In genomic region chr2L:6667719-6668325, dm6 we compare ENCODE assay signal across 1 fruit fly cellular context.
A peak's percentile ranks its signal among the peaks of the same experiment; 100 is the strongest.
TF ChIP-seq lines count a peak whose summit lies in the region.

Gene Galt, minus strand, starts transcription at chr2L:6668033.

TF ChIP-seq in whole organism, embryonic, 481 proteins besides CTCF, POLR2A, EP300 and RAD21 (continued from another document and continues in another):
- TF ChIP-seq al (GFP tag; IDR thresholded peaks at IDR 0.05; lab: Robert Waterston, UW): no peak
- TF ChIP-seq CG12236 (GFP tag; optimal IDR thresholded peaks at IDR 0.05; lab: Kevin White, UChicago): no peak
- no peak for TF ChIP-seq CG10565 (GFP tag; optimal IDR thresholded peaks at IDR 0.05; lab: Kevin White, UChicago)
- no peak for TF ChIP-seq CG12071 (GFP tag; optimal IDR thresholded peaks at IDR 0.05; lab: Kevin White, UChicago)
- peak; percentile 26 for TF ChIP-seq tap (tag; optimal IDR thresholded peaks at IDR 0.05; lab: Kevin White, UChicago)
- TF ChIP-seq Lim3 (GFP tag; IDR thresholded peaks at IDR 0.05; lab: Robert Waterston, UW): no peak
- no peak for TF ChIP-seq hth (optimal IDR thresholded peaks at IDR 0.05; lab: Kevin White, UChicago)
- TF ChIP-seq CG2712 (tag; optimal IDR thresholded peaks at IDR 0.05; lab: Kevin White, UChicago): peak; percentile 69
- TF ChIP-seq Vsx1 (GFP tag; optimal IDR thresholded peaks at IDR 0.05; lab: Kevin White, UChicago): no peak
- no peak for TF ChIP-seq ewg (GFP tag; optimal IDR thresholded peaks at IDR 0.05; lab: Kevin White, UChicago)
- TF ChIP-seq luna (GFP tag; optimal IDR thresholded peaks at IDR 0.05; lab: Kevin White, UChicago): no peak
- no peak for TF ChIP-seq CG14014 (GFP tag; IDR thresholded peaks at IDR 0.05; lab: Robert Waterston, UW)
- no peak for TF ChIP-seq CG18764 (GFP tag; optimal IDR thresholded peaks at IDR 0.05; lab: Kevin White, UChicago)
- TF ChIP-seq so (GFP tag; IDR thresholded peaks at IDR 0.05; lab: Robert Waterston, UW): no peak
- peak; percentile 49; the same call in 1 of the 2 replicates for TF ChIP-seq CG17328 (GFP tag; IDR thresholded peaks at IDR 0.05; lab: Robert Waterston, UW)
- peak; percentile 37 for TF ChIP-seq Deaf1 (tag; optimal IDR thresholded peaks at IDR 0.05; lab: Kevin White, UChicago)
- TF ChIP-seq Side (GFP tag; optimal IDR thresholded peaks at IDR 0.05; lab: Kevin White, UChicago): no peak
- peak; percentile 2 for TF ChIP-seq CG2875 (GFP tag; optimal IDR thresholded peaks at IDR 0.05; lab: Kevin White, UChicago)
- TF ChIP-seq fru (optimal IDR thresholded peaks at IDR 0.05; lab: Kevin White, UChicago): no peak
- peak; percentile 8 for TF ChIP-seq CG30403 (GFP tag; optimal IDR thresholded peaks at IDR 0.05; lab: Kevin White, UChicago)
- no peak for TF ChIP-seq lmd (GFP tag; IDR thresholded peaks at IDR 0.05; lab: Robert Waterston, UW)
- TF ChIP-seq CG2678 (tag; optimal IDR thresholded peaks at IDR 0.05; lab: Kevin White, UChicago): no peak
- TF ChIP-seq B-H2 (GFP tag; optimal IDR thresholded peaks at IDR 0.05; lab: Kevin White, UChicago): peak; percentile 44
- no peak; the same call in 1 of the 2 replicates for TF ChIP-seq stc (GFP tag; IDR thresholded peaks at IDR 0.05; lab: Robert Waterston, UW)
- TF ChIP-seq Opbp (GFP tag; IDR thresholded peaks at IDR 0.05; lab: Robert Waterston, UW; ENCODE audit: partially characterized antibody): peak; percentile 62; the same call in 2 of the 3 replicates
- no peak for TF ChIP-seq p53 (GFP tag; optimal IDR thresholded peaks at IDR 0.05; lab: Kevin White, UChicago)
- no peak for TF ChIP-seq Spps (tag; optimal IDR thresholded peaks at IDR 0.05; lab: Kevin White, UChicago)
- TF ChIP-seq C15 (GFP tag; IDR thresholded peaks at IDR 0.05; lab: Robert Waterston, UW): no peak
- TF ChIP-seq CG4707 (GFP tag; optimal IDR thresholded peaks at IDR 0.05; lab: Kevin White, UChicago): peak; percentile 2
- no peak for TF ChIP-seq gsb (GFP tag; IDR thresholded peaks at IDR 0.05; lab: Robert Waterston, UW)
- peak; percentile 30 for TF ChIP-seq Max (GFP tag; optimal IDR thresholded peaks at IDR 0.05; lab: Kevin White, UChicago)
- TF ChIP-seq Jarid2 (GFP tag; optimal IDR thresholded peaks at IDR 0.05; lab: Kevin White, UChicago): peak; percentile 18
- peak in 1 of 2 experiments; percentile 24 for TF ChIP-seq Eip74EF (GFP tag; optimal IDR thresholded peaks at IDR 0.05; lab: Kevin White, UChicago)
- TF ChIP-seq CG16815 (GFP tag; optimal IDR thresholded peaks at IDR 0.05; lab: Kevin White, UChicago): no peak
- peak; percentile 50 for TF ChIP-seq grau (tag; optimal IDR thresholded peaks at IDR 0.05; lab: Kevin White, UChicago)
- TF ChIP-seq yki (optimal IDR thresholded peaks at IDR 0.05; lab: Kevin White, UChicago): no peak
- no peak for TF ChIP-seq sr (GFP tag; IDR thresholded peaks at IDR 0.05; lab: Robert Waterston, UW)
- TF ChIP-seq knrl (GFP tag; IDR thresholded peaks at IDR 0.05; lab: Robert Waterston, UW; ENCODE audit: partially characterized antibody): peak; percentile 54; the same call in 2 of the 3 replicates
- no peak for TF ChIP-seq CG1832 (GFP tag; optimal IDR thresholded peaks at IDR 0.05; lab: Kevin White, UChicago)
- no peak for TF ChIP-seq peb (GFP tag; IDR thresholded peaks at IDR 0.05; lab: Robert Waterston, UW)
- no peak for TF ChIP-seq fu2 (GFP tag; optimal IDR thresholded peaks at IDR 0.05; lab: Kevin White, UChicago)
- peak; percentile 47 for TF ChIP-seq CrebB (tag; optimal IDR thresholded peaks at IDR 0.05; lab: Kevin White, UChicago)
- no peak for TF ChIP-seq esg (GFP tag; conservative IDR thresholded peaks at IDR 0.05; lab: Robert Waterston, UW)
- TF ChIP-seq CG8924 (tag; optimal IDR thresholded peaks at IDR 0.05; lab: Kevin White, UChicago): peak; percentile 69
- peak; percentile 52; the same call in 1 of the 2 replicates for TF ChIP-seq inv (GFP tag; IDR thresholded peaks at IDR 0.05; lab: Robert Waterston, UW; ENCODE audit: partially characterized antibody)
- no peak for TF ChIP-seq CG4854 (GFP tag; optimal IDR thresholded peaks at IDR 0.05; lab: Kevin White, UChicago)
- peak; percentile 31 for TF ChIP-seq ERR (GFP tag; optimal IDR thresholded peaks at IDR 0.05; lab: Kevin White, UChicago)
- TF ChIP-seq trem (tag; optimal IDR thresholded peaks at IDR 0.05; lab: Kevin White, UChicago): peak; percentile 19
- TF ChIP-seq Gug (GFP tag; IDR thresholded peaks at IDR 0.05; lab: Robert Waterston, UW): no peak
- no peak for TF ChIP-seq CG11560 (tag; IDR thresholded peaks at IDR 0.05; lab: Robert Waterston, UW)
- no peak for TF ChIP-seq CG12744 (GFP tag; optimal IDR thresholded peaks at IDR 0.05; lab: Kevin White, UChicago)
- TF ChIP-seq CG6791 (GFP tag; IDR thresholded peaks at IDR 0.05; lab: Robert Waterston, UW; ENCODE audit: partially characterized antibody): peak; percentile 70; the same call in 2 of the 3 replicates
- peak; percentile 65 for TF ChIP-seq cg (GFP tag; optimal IDR thresholded peaks at IDR 0.05; lab: Kevin White, UChicago)
- peak; percentile 46 for TF ChIP-seq CG12659 (GFP tag; optimal IDR thresholded peaks at IDR 0.05; lab: Kevin White, UChicago)
- no peak for TF ChIP-seq pan (optimal IDR thresholded peaks at IDR 0.05; lab: Kevin White, UChicago)
- peak in 1 of 2 experiments; percentile 29 for TF ChIP-seq pan (GFP tag; optimal IDR thresholded peaks at IDR 0.05 in 1 of 2, IDR thresholded peaks at IDR 0.05 in 1 of 2)
- no peak for TF ChIP-seq CG7745 (tag; optimal IDR thresholded peaks at IDR 0.05; lab: Kevin White, UChicago)
- no peak for TF ChIP-seq CG11398 (GFP tag; optimal IDR thresholded peaks at IDR 0.05; lab: Kevin White, UChicago)
- TF ChIP-seq ttk (GFP tag; IDR thresholded peaks at IDR 0.05; lab: Robert Waterston, UW): no peak
- TF ChIP-seq pho (GFP tag; optimal IDR thresholded peaks at IDR 0.05; lab: Kevin White, UChicago): no peak
- TF ChIP-seq Hsf (GFP tag; optimal IDR thresholded peaks at IDR 0.05; lab: Kevin White, UChicago): no peak
- peak; percentile 18 for TF ChIP-seq az2 (GFP tag; optimal IDR thresholded peaks at IDR 0.05; lab: Kevin White, UChicago)
- peak; percentile 47 for TF ChIP-seq nom (GFP tag; optimal IDR thresholded peaks at IDR 0.05; lab: Kevin White, UChicago)
- peak; percentile 39 for TF ChIP-seq wek (GFP tag; optimal IDR thresholded peaks at IDR 0.05; lab: Kevin White, UChicago)
- no peak for TF ChIP-seq CG12219 (GFP tag; optimal IDR thresholded peaks at IDR 0.05; lab: Kevin White, UChicago)
- TF ChIP-seq pnt (GFP tag; optimal IDR thresholded peaks at IDR 0.05; lab: Kevin White, UChicago): no peak
- no peak for TF ChIP-seq run (tag; optimal IDR thresholded peaks at IDR 0.05; lab: Kevin White, UChicago)
- TF ChIP-seq Fer2 (tag; optimal IDR thresholded peaks at IDR 0.05; lab: Kevin White, UChicago): no peak
- TF ChIP-seq CG4360 (GFP tag; IDR thresholded peaks at IDR 0.05; lab: Robert Waterston, UW): 0 out of 2 replicates have a peak, but pooled peaks have one; percentile 16
- TF ChIP-seq sisA (GFP tag; IDR thresholded peaks at IDR 0.05; lab: Robert Waterston, UW): no peak
- TF ChIP-seq CG18599 (GFP tag; optimal IDR thresholded peaks at IDR 0.05; lab: Kevin White, UChicago): peak; percentile 21
- TF ChIP-seq Sox100B (GFP tag; optimal IDR thresholded peaks at IDR 0.05; lab: Kevin White, UChicago): no peak
- TF ChIP-seq CG3281 (GFP tag; optimal IDR thresholded peaks at IDR 0.05; lab: Kevin White, UChicago): peak; percentile 44
- no peak for TF ChIP-seq ase (GFP tag; IDR thresholded peaks at IDR 0.05; lab: Robert Waterston, UW)
- no peak for TF ChIP-seq corto (GFP tag; optimal IDR thresholded peaks at IDR 0.05; lab: Kevin White, UChicago)
- TF ChIP-seq Lhr (GFP tag; optimal IDR thresholded peaks at IDR 0.05; lab: Kevin White, UChicago): peak; percentile 5
- TF ChIP-seq CG10543 (GFP tag; optimal IDR thresholded peaks at IDR 0.05; lab: Kevin White, UChicago): peak; percentile 78
- peak; percentile 43 for TF ChIP-seq odd (GFP tag; optimal IDR thresholded peaks at IDR 0.05; lab: Kevin White, UChicago)
- no peak for TF ChIP-seq Hey (tag; optimal IDR thresholded peaks at IDR 0.05; lab: Kevin White, UChicago)
- peak; percentile 51 for TF ChIP-seq CG9727 (GFP tag; optimal IDR thresholded peaks at IDR 0.05; lab: Kevin White, UChicago)
- TF ChIP-seq CG1529 (GFP tag; optimal IDR thresholded peaks at IDR 0.05; lab: Kevin White, UChicago): no peak
- no peak for TF ChIP-seq Dfd (GFP tag; optimal IDR thresholded peaks at IDR 0.05; lab: Kevin White, UChicago)
- peak; percentile 51; the same call in 1 of the 2 replicates for TF ChIP-seq vvl (GFP tag; IDR thresholded peaks at IDR 0.05; lab: Robert Waterston, UW)
- peak; percentile 79 for TF ChIP-seq sug (tag; optimal IDR thresholded peaks at IDR 0.05; lab: Kevin White, UChicago)
- TF ChIP-seq Fer3 (tag; optimal IDR thresholded peaks at IDR 0.05; lab: Kevin White, UChicago): peak; percentile 2
- no peak for TF ChIP-seq CG7786 (GFP tag; optimal IDR thresholded peaks at IDR 0.05; lab: Kevin White, UChicago)
- no peak for TF ChIP-seq Blimp-1 (GFP tag; optimal IDR thresholded peaks at IDR 0.05; lab: Kevin White, UChicago)
- TF ChIP-seq CG13287 (GFP tag; IDR thresholded peaks at IDR 0.05; lab: Robert Waterston, UW; ENCODE audit: partially characterized antibody): peak; percentile 81
- peak; percentile 47 for TF ChIP-seq CG9932 (GFP tag; IDR thresholded peaks at IDR 0.05; lab: Robert Waterston, UW)
- no peak for TF ChIP-seq trh (GFP tag; optimal IDR thresholded peaks at IDR 0.05; lab: Kevin White, UChicago)
- TF ChIP-seq CG14965 (GFP tag; optimal IDR thresholded peaks at IDR 0.05; lab: Kevin White, UChicago; ENCODE audit: borderline replicate concordance): no peak
- TF ChIP-seq grn (GFP tag; optimal IDR thresholded peaks at IDR 0.05; lab: Kevin White, UChicago): peak; percentile 93
- TF ChIP-seq eyg (GFP tag; optimal IDR thresholded peaks at IDR 0.05; lab: Kevin White, UChicago): no peak
- TF ChIP-seq Poxn (GFP tag; IDR thresholded peaks at IDR 0.05; lab: Robert Waterston, UW): no peak
- no peak for TF ChIP-seq CG17912 (GFP tag; optimal IDR thresholded peaks at IDR 0.05; lab: Kevin White, UChicago)
- no peak for TF ChIP-seq prd (optimal IDR thresholded peaks at IDR 0.05; lab: Kevin White, UChicago)
- TF ChIP-seq prd (GFP tag; IDR thresholded peaks at IDR 0.05; lab: Robert Waterston, UW): 0 out of 3 replicates have a peak, but pooled peaks have one; percentile 36
- no peak for TF ChIP-seq E2f1 (GFP tag; IDR thresholded peaks at IDR 0.05; lab: Robert Waterston, UW)
- peak; percentile 52; the same call in 1 of the 2 replicates for TF ChIP-seq slbo (GFP tag; IDR thresholded peaks at IDR 0.05; lab: Robert Waterston, UW)
- TF ChIP-seq Nf-YC (tag; optimal IDR thresholded peaks at IDR 0.05; lab: Kevin White, UChicago): no peak
- TF ChIP-seq CG11085 (GFP tag; IDR thresholded peaks at IDR 0.05; lab: Robert Waterston, UW): no peak
- peak; percentile 66 for TF ChIP-seq Hmr (GFP tag; optimal IDR thresholded peaks at IDR 0.05; lab: Kevin White, UChicago)
- TF ChIP-seq CG16863 (GFP tag; optimal IDR thresholded peaks at IDR 0.05; lab: Kevin White, UChicago): no peak
- no peak for TF ChIP-seq da (GFP tag; optimal IDR thresholded peaks at IDR 0.05; lab: Kevin White, UChicago)
- peak; percentile 90 for TF ChIP-seq sens (GFP tag; lab: Kevin White, UChicago)
- peak; percentile 82 for TF ChIP-seq Ets65A (GFP tag; lab: Kevin White, UChicago)
- no peak for TF ChIP-seq hkb (optimal IDR thresholded peaks at IDR 0.05; lab: Kevin White, UChicago)
- peak; percentile 30 for TF ChIP-seq hkb (GFP tag; IDR thresholded peaks at IDR 0.05; lab: Robert Waterston, UW)
- no peak for TF ChIP-seq CG1792 (GFP tag; optimal IDR thresholded peaks at IDR 0.05; lab: Kevin White, UChicago)
- peak; percentile 56 for TF ChIP-seq CG18262 (tag; optimal IDR thresholded peaks at IDR 0.05; lab: Kevin White, UChicago)
- no peak for TF ChIP-seq gce (GFP tag; IDR thresholded peaks at IDR 0.05; lab: Robert Waterston, UW)
- no peak for TF ChIP-seq CG17612 (GFP tag; IDR thresholded peaks at IDR 0.05; lab: Robert Waterston, UW)
- peak; percentile 66 for TF ChIP-seq CG10267 (tag; optimal IDR thresholded peaks at IDR 0.05; lab: Kevin White, UChicago)
- TF ChIP-seq row (GFP tag; IDR thresholded peaks at IDR 0.05; lab: Robert Waterston, UW): peak; percentile 78
- TF ChIP-seq CG4820 (GFP tag; optimal IDR thresholded peaks at IDR 0.05; lab: Kevin White, UChicago): no peak
- no peak for TF ChIP-seq scrt (GFP tag; optimal IDR thresholded peaks at IDR 0.05; lab: Kevin White, UChicago)
- TF ChIP-seq CG18619 (GFP tag; optimal IDR thresholded peaks at IDR 0.05; lab: Kevin White, UChicago): no peak
- no peak for TF ChIP-seq Usf (GFP tag; optimal IDR thresholded peaks at IDR 0.05; lab: Kevin White, UChicago)
- TF ChIP-seq exex (tag; optimal IDR thresholded peaks at IDR 0.05; lab: Kevin White, UChicago): peak; percentile 66
- TF ChIP-seq Taf1 (GFP tag; IDR thresholded peaks at IDR 0.05; lab: Robert Waterston, UW): no peak
- TF ChIP-seq dysf (GFP tag; IDR thresholded peaks at IDR 0.05; lab: Robert Waterston, UW): peak; percentile 24; the same call in 1 of the 3 replicates
- no peak for TF ChIP-seq br (optimal IDR thresholded peaks at IDR 0.05; lab: Kevin White, UChicago)
- no peak for TF ChIP-seq pum (GFP tag; optimal IDR thresholded peaks at IDR 0.05; lab: Kevin White, UChicago)
- TF ChIP-seq CG31388 (GFP tag; optimal IDR thresholded peaks at IDR 0.05; lab: Kevin White, UChicago): no peak
- TF ChIP-seq CG15696 (tag; optimal IDR thresholded peaks at IDR 0.05; lab: Kevin White, UChicago): peak; percentile 36
- TF ChIP-seq Atf6 (GFP tag; IDR thresholded peaks at IDR 0.05; lab: Robert Waterston, UW): no peak
- TF ChIP-seq jigr1 (GFP tag; IDR thresholded peaks at IDR 0.05; lab: Robert Waterston, UW): no peak
- TF ChIP-seq sob (GFP tag; IDR thresholded peaks at IDR 0.05; lab: Robert Waterston, UW): peak; percentile 59; the same call in 1 of the 2 replicates
- no peak for TF ChIP-seq CkIIα-i1 (GFP tag; IDR thresholded peaks at IDR 0.05; lab: Robert Waterston, UW)
- no peak for TF ChIP-seq CG6175 (GFP tag; IDR thresholded peaks at IDR 0.05; lab: Robert Waterston, UW)
- TF ChIP-seq MTF-1 (GFP tag; optimal IDR thresholded peaks at IDR 0.05; lab: Kevin White, UChicago; ENCODE audit: borderline replicate concordance): no peak
- TF ChIP-seq Nf-YA (GFP tag; IDR thresholded peaks at IDR 0.05; lab: Robert Waterston, UW): no peak
- no peak for TF ChIP-seq klu (GFP tag; IDR thresholded peaks at IDR 0.05; lab: Robert Waterston, UW)
- TF ChIP-seq CG1602 (GFP tag; optimal IDR thresholded peaks at IDR 0.05; lab: Kevin White, UChicago): no peak
- no peak; the same call in 2 of the 3 replicates for TF ChIP-seq B-H1 (GFP tag; IDR thresholded peaks at IDR 0.05; lab: Robert Waterston, UW)
- TF ChIP-seq CG7839 (tag; optimal IDR thresholded peaks at IDR 0.05; lab: Kevin White, UChicago): no peak
